Fruit fly (Drosophila melanogaster) whole organism, pupa: ENCODE data around the gene CG4301.

ENCODE experiments used
- CG10348 ChIP-seq: fragments of 200-800 bp; sonication (Bioruptor generic); IDR thresholded peaks from 2 replicates; pipeline ENCODE4 v1.3.6; 2022; ENCODE audit warnings: missing biosample characterization, missing genetic modification characterization
- CG12605 ChIP-seq: fragments of 200-800 bp; sonication (Bioruptor generic); IDR thresholded peaks from 2 replicates; pipeline ENCODE4 v1.3.6; 2022; ENCODE audit warnings: missing biosample characterization, missing genetic modification characterization
- CG13204 ChIP-seq: fragments of 200-800 bp; sonication (Bioruptor generic); optimal IDR thresholded peaks from 2 replicates; lab custom pipeline; 2018; ENCODE audit warnings: missing biosample characterization, mild to moderate bottlenecking, missing genetic modification characterization, moderate library complexity
- CG14655 ChIP-seq: fragments of 200-800 bp; sonication (Bioruptor generic); optimal IDR thresholded peaks from 3 replicates; lab custom pipeline; 2017; ENCODE audit warnings: mild to moderate bottlenecking, missing biosample characterization, missing genetic modification reagents, missing genetic modification characterization
- CG15710 ChIP-seq: fragments of 200-800 bp; sonication (Bioruptor generic); optimal IDR thresholded peaks from 2 replicates; lab custom pipeline; 2018; ENCODE audit warnings: missing biosample characterization, mild to moderate bottlenecking, missing genetic modification characterization, moderate library complexity
- CG17806 ChIP-seq: fragments of 200-800 bp; sonication (Bioruptor generic); optimal IDR thresholded peaks from 2 replicates; lab custom pipeline; 2018; ENCODE audit warnings: missing biosample characterization, mild to moderate bottlenecking, missing genetic modification characterization, moderate library complexity
- CG32121 ChIP-seq: fragments of 200-800 bp; sonication (Bioruptor generic); IDR thresholded peaks from 2 replicates; pipeline ENCODE4 v1.3.6; 2022; ENCODE audit warnings: missing biosample characterization, missing genetic modification characterization
- CG34367 ChIP-seq: fragments of 200-800 bp; sonication (Bioruptor generic); optimal IDR thresholded peaks from 2 replicates; lab custom pipeline; 2018; ENCODE audit warnings: missing biosample characterization, mild to moderate bottlenecking, missing genetic modification characterization
- CG4496 ChIP-seq: fragments of 200-800 bp; sonication (Bioruptor generic); IDR thresholded peaks from 3 replicates; pipeline ENCODE4 v1.3.6; 2022; ENCODE audit warnings: missing biosample characterization, missing genetic modification characterization
- CG8159 ChIP-seq: fragments of 200-800 bp; sonication (Bioruptor generic); optimal IDR thresholded peaks from 3 replicates; lab custom pipeline; 2018; ENCODE audit warnings: missing biosample characterization, mild to moderate bottlenecking, missing genetic modification characterization, moderate library complexity
- CG8301 ChIP-seq: fragments of 200-800 bp; sonication (Bioruptor generic); optimal IDR thresholded peaks from 2 replicates; lab custom pipeline; 2018; ENCODE audit warnings: missing biosample characterization, mild to moderate bottlenecking, missing genetic modification characterization
- CG9948 ChIP-seq: fragments of 200-800 bp; sonication (Bioruptor generic); optimal IDR thresholded peaks from 2 replicates; lab custom pipeline; 2018; ENCODE audit warnings: missing biosample characterization, mild to moderate bottlenecking, missing genetic modification characterization, moderate library complexity
- D1 ChIP-seq: fragments of 200-800 bp; sonication (Bioruptor generic); optimal IDR thresholded peaks from 2 replicates; lab custom pipeline; 2018; ENCODE audit warnings: missing biosample characterization, mild to moderate bottlenecking, missing genetic modification characterization, moderate library complexity
- EcR ChIP-seq: fragments of 200-800 bp; sonication (Bioruptor generic); optimal IDR thresholded peaks from 3 replicates; lab custom pipeline; 2019; ENCODE audit warnings: missing biosample characterization, missing genetic modification characterization, mild to moderate bottlenecking, moderate library complexity, missing genetic modification reagents
- Ets98B ChIP-seq: fragments of 200-800 bp; sonication (Bioruptor generic); IDR thresholded peaks from 2 replicates; pipeline ENCODE4 v1.3.6; 2022; ENCODE audit warnings: missing biosample characterization, missing genetic modification characterization
- Pif1A ChIP-seq: fragments of 200-800 bp; sonication (Bioruptor generic); optimal IDR thresholded peaks from 3 replicates; lab custom pipeline; 2016; ENCODE audit warnings: missing biosample characterization, missing genetic modification characterization
- Pif1B ChIP-seq: fragments of 200-800 bp; sonication (Bioruptor generic); optimal IDR thresholded peaks from 3 replicates; lab custom pipeline; 2016; ENCODE audit warnings: missing biosample characterization, missing genetic modification characterization
- Snoo ChIP-seq: fragments of 200-800 bp; sonication (Bioruptor generic); optimal IDR thresholded peaks from 3 replicates; lab custom pipeline; 2017; ENCODE audit warnings: missing biosample characterization, mild to moderate bottlenecking, missing genetic modification characterization, inconsistent platforms
- fd96Ca ChIP-seq: fragments of 200-800 bp; sonication (Bioruptor generic); IDR thresholded peaks from 3 replicates; pipeline ENCODE4 v1.3.6; 2022; ENCODE audit warnings: missing biosample characterization, missing genetic modification characterization
- gl ChIP-seq: fragments of 200-800 bp; sonication (Bioruptor generic); optimal IDR thresholded peaks from 2 replicates; lab custom pipeline; 2018; ENCODE audit warnings: missing biosample characterization, mild to moderate bottlenecking, missing genetic modification characterization
- rn ChIP-seq: fragments of 200-800 bp; sonication (Bioruptor generic); IDR thresholded peaks from 2 replicates; pipeline ENCODE4 v1.3.6; 2022; ENCODE audit warnings: missing biosample characterization, missing genetic modification characterization

Gene CG4301

DNA sequence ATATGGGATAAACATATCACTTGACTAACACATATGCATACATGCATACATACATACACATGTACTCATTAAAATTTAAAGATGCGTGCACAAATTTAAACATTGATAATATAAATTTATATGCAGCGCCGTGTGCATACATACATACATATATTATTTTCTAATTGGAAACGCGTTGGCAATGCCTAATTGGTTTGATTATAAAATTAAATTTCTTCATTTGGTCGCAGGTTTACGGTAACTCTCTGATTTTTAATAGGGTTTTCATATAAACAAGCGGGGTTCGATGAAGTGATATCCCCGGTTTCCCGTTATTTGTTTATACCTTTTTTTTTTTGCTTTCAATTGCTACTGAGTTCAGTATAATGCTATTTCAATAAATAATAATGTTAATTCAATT lies 31.2 kb upstream of the CG4301 start:
- no peak for TF ChIP-seq CG14655
- no peak for TF ChIP-seq Pif1B (GFP tag; lab: Kevin White, UChicago)
- TF ChIP-seq rn (GFP tag; lab: Robert Waterston, UW): no peak
- no peak for TF ChIP-seq CG13204 (GFP tag; lab: Kevin White, UChicago)
- TF ChIP-seq CG9948: no peak
- TF ChIP-seq D1 (tag; lab: Kevin White, UChicago): no peak
- TF ChIP-seq CG17806 (tag; lab: Kevin White, UChicago): no peak
- TF ChIP-seq fd96Ca (GFP tag; lab: Robert Waterston, UW): no peak
- no peak for TF ChIP-seq CG15710 (tag; lab: Kevin White, UChicago)
- no peak for TF ChIP-seq EcR (GFP tag; lab: Kevin White, UChicago)
- no peak for TF ChIP-seq CG10348 (GFP tag; lab: Robert Waterston, UW)
- no peak for TF ChIP-seq CG34367 (tag; lab: Kevin White, UChicago)
- TF ChIP-seq CG8159 (tag; lab: Kevin White, UChicago): no peak
- TF ChIP-seq, all 21 proteins: peak for 0

DNA sequence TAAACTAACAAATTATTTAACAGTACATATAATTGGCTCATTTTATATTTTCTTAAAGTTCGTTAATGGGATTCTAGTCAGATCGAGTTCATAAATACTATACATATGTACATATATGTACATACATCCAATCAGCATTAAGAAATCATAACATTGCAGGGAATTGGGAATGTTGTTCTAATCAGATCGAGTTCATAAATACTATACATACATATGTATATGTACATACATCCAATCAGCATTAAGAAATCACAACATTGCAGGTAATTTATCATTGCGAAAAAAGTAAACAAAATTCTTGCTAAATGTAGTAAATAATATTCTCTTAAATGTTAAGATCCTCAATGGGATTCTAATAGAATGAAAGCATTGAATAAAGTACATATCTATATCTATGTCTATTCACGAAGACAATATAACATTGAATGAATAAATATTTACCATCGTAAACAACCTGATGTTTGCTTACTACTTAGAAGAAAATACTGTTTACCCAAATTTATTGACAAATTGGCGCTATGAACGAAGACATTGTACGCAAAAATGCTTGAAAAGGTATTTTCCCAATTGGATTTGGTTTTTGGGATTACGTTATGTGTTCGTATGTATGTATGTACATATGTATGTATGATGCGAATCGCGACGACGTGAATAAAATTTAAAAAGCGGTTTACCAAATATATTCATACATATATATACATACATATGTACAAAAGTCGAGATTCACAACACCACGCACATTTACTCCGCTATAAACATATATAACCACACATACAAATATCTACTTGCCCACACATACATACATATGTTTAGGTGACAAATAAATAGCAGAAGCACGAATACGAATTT lies 21.4 kb upstream of the CG4301 start:
- TF ChIP-seq CG32121 (GFP tag; lab: Robert Waterston, UW) (no peak), CG15710 (tag; lab: Kevin White, UChicago) (no peak), D1 (tag; lab: Kevin White, UChicago) (no peak), rn (GFP tag; lab: Robert Waterston, UW) (no peak), CG34367 (tag; lab: Kevin White, UChicago) (no peak), CG4496 (no peak)
- TF ChIP-seq, all 21 proteins: peak for 0

DNA sequence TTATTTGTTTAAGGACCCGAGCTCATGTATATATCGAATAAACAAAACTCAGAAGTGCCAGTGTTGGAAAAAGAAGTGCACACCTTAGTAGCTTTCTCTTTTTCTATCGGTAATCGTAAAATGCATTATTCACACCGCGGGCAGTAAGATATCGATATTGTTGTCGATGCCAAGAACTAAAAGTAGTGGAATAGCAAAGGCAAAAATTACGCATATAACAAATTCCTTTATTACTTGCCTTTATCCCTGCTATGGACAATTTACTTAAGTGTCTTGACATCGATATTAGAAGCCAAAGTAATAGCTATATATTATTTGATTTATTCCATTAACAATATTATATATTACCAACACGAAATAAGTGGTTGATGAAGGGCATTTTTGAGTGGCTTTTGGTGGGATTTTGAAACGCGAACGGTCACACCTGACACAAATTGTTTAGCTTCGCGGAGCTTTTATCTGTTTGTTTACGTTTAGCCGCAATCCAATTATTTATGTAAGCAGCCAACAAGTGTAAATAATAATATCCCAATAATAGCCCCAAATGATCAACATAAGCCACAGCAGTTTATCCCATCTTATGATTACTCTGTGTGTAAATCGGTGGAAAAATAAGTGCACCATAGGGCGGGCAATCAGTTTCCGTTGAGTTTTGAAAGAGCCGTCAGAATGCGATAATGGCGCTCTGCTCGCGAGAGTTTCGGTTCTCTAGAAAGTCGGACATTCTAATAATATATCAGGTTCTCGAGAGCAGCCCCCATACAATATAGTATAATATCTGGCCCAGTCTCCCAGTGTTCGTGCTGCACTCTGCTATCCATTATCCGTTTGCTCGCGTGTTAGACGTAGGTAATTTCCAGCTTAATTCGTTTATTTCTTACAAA lies 20.2 kb upstream of the CG4301 start, which contains the start of the genes CG9992 and CG4239:
Gene CG9992, minus strand, starts transcription at position 66 of the 884 bp plus-strand sequence.
Gene CG4239, plus strand, starts transcription at position 436 of the 884 bp plus-strand sequence.
- TF ChIP-seq CG8159 (tag; lab: Kevin White, UChicago) (no peak), CG17806 (tag; lab: Kevin White, UChicago) (peak; percentile 53), EcR (GFP tag; lab: Kevin White, UChicago) (no peak), CG13204 (GFP tag; lab: Kevin White, UChicago) (no peak), Ets98B (GFP tag; lab: Robert Waterston, UW) (peak; percentile 36; the same call in 1 of the 2 replicates), CG4496 (peak; percentile 73; the same call in 2 of the 3 replicates), CG34367 (tag; lab: Kevin White, UChicago) (peak; percentile 10), CG10348 (GFP tag; lab: Robert Waterston, UW) (no peak; the same call in 1 of the 2 replicates), fd96Ca (GFP tag; lab: Robert Waterston, UW) (peak; percentile 66; the same call in 1 of the 3 replicates), rn (GFP tag; lab: Robert Waterston, UW) (no peak), CG32121 (GFP tag; lab: Robert Waterston, UW) (peak; percentile 41; the same call in 1 of the 2 replicates), CG15710 (tag; lab: Kevin White, UChicago) (peak; percentile 65), CG9948 (peak; percentile 62), Snoo (peak; percentile 47)

DNA sequence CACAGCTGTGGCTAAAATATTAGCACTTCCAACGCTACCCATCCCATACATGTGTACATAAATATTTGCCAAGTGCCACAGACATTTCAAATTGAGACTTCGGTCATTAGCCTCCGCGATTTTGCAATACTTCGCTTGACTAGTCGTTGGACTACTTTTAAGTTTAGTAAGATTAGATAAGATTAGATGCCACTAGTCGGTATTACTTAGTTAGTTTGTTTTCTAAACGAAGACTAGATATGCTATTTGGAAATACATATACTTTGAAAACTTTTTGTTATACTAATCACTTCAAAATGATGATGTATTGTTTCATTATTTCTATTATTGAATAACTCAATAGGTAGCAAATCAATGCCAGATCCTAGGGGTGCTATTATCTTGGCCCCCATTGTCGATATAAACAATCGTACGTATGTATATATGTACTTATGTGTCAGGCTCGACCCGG lies 19.3 kb upstream of the CG4301 start:
- TF ChIP-seq CG8159 (tag; lab: Kevin White, UChicago) (peak; percentile 34), CG15710 (tag; lab: Kevin White, UChicago) (peak; percentile 20), CG4496 (peak; percentile 58; the same call in 1 of the 3 replicates), CG13204 (GFP tag; lab: Kevin White, UChicago) (no peak), EcR (GFP tag; lab: Kevin White, UChicago) (peak; percentile 25), Snoo (peak; percentile 2), CG34367 (tag; lab: Kevin White, UChicago) (peak; percentile 21), CG12605 (GFP tag; lab: Robert Waterston, UW) (0 out of 2 replicates have a peak, but pooled peaks have one; percentile 25), CG8301 (peak; percentile 45), CG17806 (tag; lab: Kevin White, UChicago) (peak; percentile 5), CG10348 (GFP tag; lab: Robert Waterston, UW) (no peak), CG32121 (GFP tag; lab: Robert Waterston, UW) (0 out of 2 replicates have a peak, but pooled peaks have one; percentile 25), CG14655 (peak; percentile 66), CG9948 (peak; percentile 27), gl (tag; lab: Kevin White, UChicago) (no peak), Pif1A (GFP tag; lab: Kevin White, UChicago) (no peak), fd96Ca (GFP tag; lab: Robert Waterston, UW) (0 out of 3 replicates have a peak, but pooled peaks have one; percentile 16), Pif1B (GFP tag; lab: Kevin White, UChicago) (peak; percentile 14)

DNA sequence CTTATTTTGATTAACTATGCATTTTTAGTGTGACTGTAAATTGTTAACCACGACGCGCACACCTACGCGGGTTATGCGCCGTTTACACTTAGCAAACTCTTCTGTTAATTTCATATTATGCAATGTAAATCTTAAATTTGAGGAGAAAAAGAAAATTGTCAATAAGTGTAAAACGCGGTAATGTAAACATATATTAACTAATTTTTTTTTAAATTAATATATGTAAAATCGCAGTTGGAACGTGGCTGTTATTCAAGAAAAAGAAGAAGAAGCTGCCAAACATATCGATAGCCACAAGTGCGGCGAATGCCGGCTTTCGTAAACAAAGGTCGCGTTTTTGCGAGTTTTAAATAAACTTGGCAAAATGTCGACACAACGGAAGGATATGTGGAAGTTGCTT lies 13.9 kb upstream of the CG4301 start, which contains the start of the genes TH1 and mei-41:
Gene TH1, minus strand, starts transcription at position 42 of the 400 bp plus-strand sequence.
Gene mei-41, plus strand, starts transcription at position 302 of the 400 bp plus-strand sequence.
- TF ChIP-seq CG34367 (tag; lab: Kevin White, UChicago) (peak; percentile 68), CG14655 (no peak), Pif1B (GFP tag; lab: Kevin White, UChicago) (no peak), Snoo (no peak), CG10348 (GFP tag; lab: Robert Waterston, UW) (peak; percentile 82), CG4496 (peak; percentile 93), D1 (tag; lab: Kevin White, UChicago) (no peak), CG32121 (GFP tag; lab: Robert Waterston, UW) (peak; percentile 94), CG12605 (GFP tag; lab: Robert Waterston, UW) (peak; percentile 79), CG8301 (no peak), CG13204 (GFP tag; lab: Kevin White, UChicago) (no peak), CG15710 (tag; lab: Kevin White, UChicago) (peak; percentile 88), EcR (GFP tag; lab: Kevin White, UChicago) (no peak), CG9948 (peak; percentile 82), Ets98B (GFP tag; lab: Robert Waterston, UW) (peak; percentile 92), Pif1A (GFP tag; lab: Kevin White, UChicago) (no peak), CG17806 (tag; lab: Kevin White, UChicago) (peak; percentile 83), rn (GFP tag; lab: Robert Waterston, UW) (peak; percentile 87), gl (tag; lab: Kevin White, UChicago) (peak; percentile 19), fd96Ca (GFP tag; lab: Robert Waterston, UW) (peak; percentile 91), CG8159 (tag; lab: Kevin White, UChicago) (peak; percentile 87)
